Worm (Caenorhabditis elegans) whole organism, L1 larva: Measurements from ENCODE around the gene lido-6.
"Not testable (repeated sequence)": the region's sequence is repeated elsewhere in the genome, so short reads cannot be mapped to it uniquely, and the experiment has no call there.

ENCODE experiments used
- ceh-8 ChIP-seq: fragments of 200-800 bp; sonication (Bioruptor generic); optimal IDR thresholded peaks from 2 replicates; lab custom pipeline; 2018; ENCODE audit warnings: mild to moderate bottlenecking, missing genetic modification characterization, moderate library complexity, missing compliant biosample characterization
- ces-1 ChIP-seq: fragments of 150-350 bp; optimal IDR thresholded peaks from 2 replicates; lab custom pipeline; 2014; ENCODE audit warnings: missing biosample characterization, missing genetic modification reagents, missing genetic modification characterization
- hlh-4 ChIP-seq: sonication (generic microtip); optimal IDR thresholded peaks from 2 replicates; lab custom pipeline; 2016; ENCODE audit warnings: mild to moderate bottlenecking, missing genetic modification characterization, missing compliant biosample characterization
- nhr-12 ChIP-seq: sonication (generic microtip); optimal IDR thresholded peaks from 2 replicates; lab custom pipeline; 2017; ENCODE audit warnings: missing biosample characterization, missing genetic modification characterization
- nhr-47 ChIP-seq: sonication (generic microtip); optimal IDR thresholded peaks from 2 replicates; lab custom pipeline; 2016; ENCODE audit warnings: mild to moderate bottlenecking, missing genetic modification characterization, moderate library complexity, missing compliant biosample characterization
- nhr-77 ChIP-seq: fragments of 150-350 bp; optimal IDR thresholded peaks from 2 replicates; lab custom pipeline; 2014; ENCODE audit warnings: missing biosample characterization, missing genetic modification characterization
- unc-86 ChIP-seq: sonication (generic microtip); optimal IDR thresholded peaks from 2 replicates; lab custom pipeline; 2016; ENCODE audit warnings: missing genetic modification characterization, missing compliant biosample characterization

DNA sequence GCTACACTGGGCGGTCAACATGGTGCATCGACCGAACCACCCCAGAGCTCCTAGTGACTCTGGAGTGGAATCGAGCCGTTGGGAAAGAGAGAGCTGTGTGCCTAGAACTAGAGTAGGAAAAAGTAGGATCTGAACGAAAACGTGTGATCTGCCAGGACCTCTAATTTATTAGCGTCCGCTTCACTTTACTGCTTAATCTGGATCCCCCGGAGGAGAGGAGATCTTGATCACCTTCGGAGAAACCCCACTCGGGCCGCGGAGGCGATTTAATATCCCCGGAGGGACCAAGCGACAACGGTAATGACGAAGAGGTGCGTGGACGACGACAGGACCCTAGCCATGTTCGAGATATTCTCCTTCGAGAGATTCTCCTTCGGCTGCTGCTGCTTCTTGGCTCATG is 2.4 kb upstream of the lido-6 start, which contains the start of gene K09E3.2:
- TF ChIP-seq unc-86 (tag; lab: Kevin White, UChicago); nhr-47 (tag; lab: Kevin White, UChicago); hlh-4 (tag; lab: Kevin White, UChicago); ceh-8 (GFP tag; lab: Kevin White, UChicago); nhr-77 (tag; lab: Kevin White, UChicago); ces-1 (GFP tag; lab: Kevin White, UChicago); nhr-12 (tag; lab: Kevin White, UChicago): not testable (repeated sequence)
